Fruit fly (Drosophila melanogaster): ENCODE results near the gene Prosbeta2R2.

DNA sequence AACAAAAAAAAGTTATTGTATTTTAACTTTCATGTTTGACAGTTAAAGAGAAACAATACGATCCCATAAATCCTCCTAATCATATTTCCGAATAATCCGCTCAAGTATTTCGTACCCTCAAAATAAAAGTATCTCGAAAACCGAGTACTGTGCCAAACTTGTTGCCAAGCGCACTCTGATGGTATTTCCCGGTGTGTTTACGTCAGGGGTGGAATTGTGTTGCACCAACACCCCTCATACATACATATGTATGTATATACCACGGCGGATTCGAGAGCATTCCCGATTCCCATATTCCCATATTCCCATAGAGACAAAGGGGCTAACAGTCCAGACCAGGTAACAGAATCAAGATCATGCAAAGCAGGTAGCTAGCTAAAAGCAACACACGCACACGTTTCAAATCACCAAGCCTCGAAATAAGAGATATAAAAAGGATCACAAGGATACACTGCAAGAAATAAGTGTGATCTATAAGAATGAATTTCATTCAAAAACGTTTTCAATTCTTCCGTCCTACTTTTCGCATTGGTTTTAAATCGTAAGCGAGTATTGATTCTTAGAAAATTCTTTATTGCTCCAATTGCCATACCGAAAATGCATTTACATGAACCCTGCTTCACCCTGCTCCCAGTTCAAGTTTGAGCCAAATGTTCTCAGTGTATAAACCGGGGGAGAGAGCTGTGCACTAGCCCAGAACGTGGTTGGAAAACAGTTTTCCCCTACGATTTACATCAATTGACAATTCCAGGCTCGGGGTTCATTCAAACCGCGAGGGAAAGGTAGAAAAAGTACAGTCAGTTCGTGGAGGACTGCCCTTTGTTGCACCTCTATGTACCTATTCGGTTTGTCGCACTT lies 7.2 kb downstream of the Prosbeta2R2 start:
- TF ChIP-seq h (optimal IDR thresholded peaks at IDR 0.05): no peak
- no peak for TF ChIP-seq insv (optimal IDR thresholded peaks at IDR 0.05)
- no peak for TF ChIP-seq psq (optimal IDR thresholded peaks at IDR 0.05)
- TF ChIP-seq Sin3A (optimal IDR thresholded peaks at IDR 0.05): no peak
- no peak for TF ChIP-seq Myc (optimal IDR thresholded peaks at IDR 0.05)

Measured in Kc167 (cell line).